Worm (Caenorhabditis elegans) whole organism, late embryonic: ENCODE results near the gene pal-1.

Experiments
- C38D4.7 ChIP-seq: fragments of 200-800 bp; sonication (Bioruptor generic); optimal IDR thresholded peaks from 2 replicates; lab custom pipeline; 2018; ENCODE audit warnings: mild to moderate bottlenecking, missing genetic modification characterization, moderate library complexity, missing compliant biosample characterization
- F13H6.1 ChIP-seq: sonication (generic microtip); optimal IDR thresholded peaks from 2 replicates; lab custom pipeline; 2016; ENCODE audit warnings: missing genetic modification characterization, missing compliant biosample characterization
- K09A11.1 ChIP-seq: sonication (generic microtip); optimal IDR thresholded peaks from 2 replicates; lab custom pipeline; 2017; ENCODE audit warnings: antibody characterized with exemption, mild to moderate bottlenecking, missing genetic modification characterization, missing compliant biosample characterization; ENCODE audit not compliant: insufficient read depth
- T23F11.4 ChIP-seq: fragments of 200-800 bp; sonication (Bioruptor generic); optimal IDR thresholded peaks from 2 replicates; lab custom pipeline; 2018; ENCODE audit warnings: mild to moderate bottlenecking, missing genetic modification characterization, missing compliant biosample characterization
- Y22D7AL.16 ChIP-seq: sonication (generic microtip); optimal IDR thresholded peaks from 2 replicates; lab custom pipeline; 2016; ENCODE audit warnings: missing genetic modification characterization, missing compliant biosample characterization
- ceh-19 ChIP-seq: fragments of 200-800 bp; sonication (Bioruptor generic); optimal IDR thresholded peaks from 2 replicates; lab custom pipeline; 2018; ENCODE audit warnings: mild to moderate bottlenecking, missing genetic modification characterization, missing compliant biosample characterization
- ceh-2 ChIP-seq: sonication (generic microtip); optimal IDR thresholded peaks from 2 replicates; lab custom pipeline; 2016; ENCODE audit warnings: missing genotype, missing genetic modification characterization, missing compliant biosample characterization
- ceh-22 ChIP-seq: sonication (generic microtip); optimal IDR thresholded peaks from 2 replicates; lab custom pipeline; 2017; ENCODE audit warnings: missing biosample characterization, missing genetic modification characterization
- ceh-24 ChIP-seq: sonication (generic microtip); optimal IDR thresholded peaks from 2 replicates; lab custom pipeline; 2016; ENCODE audit warnings: mild to moderate bottlenecking, missing genetic modification characterization, missing compliant biosample characterization
- ceh-31 ChIP-seq: sonication (generic microtip); optimal IDR thresholded peaks from 2 replicates; lab custom pipeline; 2016; ENCODE audit warnings: missing genetic modification characterization, missing compliant biosample characterization
- ceh-45 ChIP-seq: fragments of 200-800 bp; sonication (Bioruptor generic); IDR thresholded peaks from 2 replicates; pipeline ENCODE4 v1.3.6; 2022; ENCODE audit warnings: missing genetic modification reagents, missing genetic modification characterization, missing compliant biosample characterization
- ceh-48 ChIP-seq: sonication (generic microtip); optimal IDR thresholded peaks from 2 replicates; lab custom pipeline; 2016; ENCODE audit warnings: missing genetic modification characterization, inconsistent platforms, missing compliant biosample characterization
- ceh-6 ChIP-seq: fragments of 200-800 bp; sonication (Bioruptor generic); optimal IDR thresholded peaks from 2 replicates; lab custom pipeline; 2018; ENCODE audit warnings: mild to moderate bottlenecking, missing genetic modification characterization, missing compliant biosample characterization
- ceh-9 ChIP-seq: sonication (generic microtip); optimal IDR thresholded peaks from 2 replicates; lab custom pipeline; 2016; ENCODE audit warnings: mild to moderate bottlenecking, missing genetic modification characterization, inconsistent platforms, missing compliant biosample characterization
- dve-1 ChIP-seq: sonication (generic microtip); optimal IDR thresholded peaks from 2 replicates; lab custom pipeline; 2017; ENCODE audit warnings: antibody characterized with exemption, mild to moderate bottlenecking, missing genetic modification characterization, missing compliant biosample characterization
- elt-2 ChIP-seq: sonication (generic microtip); optimal IDR thresholded peaks from 2 replicates; lab custom pipeline; 2016; ENCODE audit warnings: missing genetic modification reagents, missing genetic modification characterization, missing compliant biosample characterization
- elt-4 ChIP-seq: sonication (generic microtip); optimal IDR thresholded peaks from 2 replicates; lab custom pipeline; 2016; ENCODE audit warnings: missing genetic modification characterization, missing compliant biosample characterization
- ets-4 ChIP-seq: sonication (generic microtip); optimal IDR thresholded peaks from 2 replicates; lab custom pipeline; 2016; ENCODE audit warnings: missing genetic modification characterization, missing compliant biosample characterization
- eyg-1 ChIP-seq: sonication (generic microtip); optimal IDR thresholded peaks from 2 replicates; lab custom pipeline; 2016; ENCODE audit warnings: missing genotype, missing genetic modification characterization, missing compliant biosample characterization
- fkh-10 ChIP-seq: fragments of 150-350 bp; optimal IDR thresholded peaks from 2 replicates; lab custom pipeline; 2014; ENCODE audit warnings: missing biosample characterization, missing genetic modification reagents, missing genetic modification characterization
- gmeb-2 ChIP-seq: sonication (generic microtip); optimal IDR thresholded peaks from 2 replicates; lab custom pipeline; 2016; ENCODE audit warnings: missing genetic modification characterization, inconsistent platforms, missing compliant biosample characterization
- hlh-30 ChIP-seq: sonication (generic microtip); optimal IDR thresholded peaks from 2 replicates; lab custom pipeline; 2017; ENCODE audit warnings: antibody characterized with exemption, missing genetic modification characterization, missing compliant biosample characterization; ENCODE audit not compliant: insufficient read depth
- nfya-1 ChIP-seq: sonication (generic microtip); optimal IDR thresholded peaks from 2 replicates; lab custom pipeline; 2017; ENCODE audit warnings: missing genetic modification characterization, mild to moderate bottlenecking, missing compliant biosample characterization, antibody characterized with exemption, moderate library complexity
- nhr-11 ChIP-seq: fragments of 150-350 bp; optimal IDR thresholded peaks from 2 replicates; lab custom pipeline; 2014; ENCODE audit warnings: missing biosample characterization, missing genetic modification characterization
- npax-4 ChIP-seq: sonication (generic microtip); optimal IDR thresholded peaks from 2 replicates; lab custom pipeline; 2016; ENCODE audit warnings: missing genetic modification characterization, missing compliant biosample characterization
- pat-9 ChIP-seq: fragments of 200-800 bp; sonication (Bioruptor generic); optimal IDR thresholded peaks from 2 replicates; lab custom pipeline; 2018; ENCODE audit warnings: mild to moderate bottlenecking, missing genetic modification characterization, moderate library complexity, missing compliant biosample characterization
- pax-1 ChIP-seq: fragments of 150-350 bp; optimal IDR thresholded peaks from 2 replicates; lab custom pipeline; 2014; ENCODE audit warnings: missing biosample characterization, missing genetic modification characterization
- pha-4 ChIP-seq: fragments of 150-350 bp; optimal IDR thresholded peaks from 2 replicates; lab custom pipeline; 2018; ENCODE audit warnings: missing biosample characterization, missing genetic modification reagents, missing genetic modification characterization
- pros-1 ChIP-seq: fragments of 150-350 bp; optimal IDR thresholded peaks from 2 replicates; lab custom pipeline; 2014; ENCODE audit warnings: missing biosample characterization, missing genetic modification reagents, missing genetic modification characterization
- sox-4 ChIP-seq: sonication (generic microtip); optimal IDR thresholded peaks from 2 replicates; lab custom pipeline; 2017; ENCODE audit warnings: mild to moderate bottlenecking, missing genetic modification characterization, inconsistent platforms, missing compliant biosample characterization
- syd-9 ChIP-seq: sonication (generic microtip); optimal IDR thresholded peaks from 2 replicates; lab custom pipeline; 2016; ENCODE audit warnings: mild to moderate bottlenecking, missing genetic modification characterization, moderate library complexity, missing compliant biosample characterization
- tbx-7 ChIP-seq: sonication (generic microtip); optimal IDR thresholded peaks from 2 replicates; lab custom pipeline; 2016; ENCODE audit warnings: missing genotype, missing genetic modification characterization, missing compliant biosample characterization
- unc-42 ChIP-seq: sonication (generic microtip); optimal IDR thresholded peaks from 2 replicates; lab custom pipeline; 2016; ENCODE audit warnings: missing genotype, missing genetic modification characterization, missing compliant biosample characterization

pal-1 gene

ce11 chrIII:4852025-4852424 lies 42.6 kb upstream of the pal-1 start, which contains the start of gene ced-4 (continued):
- TF ChIP-seq ceh-45 (GFP tag; lab: Robert Waterston, UW) (no peak), npax-4 (tag; lab: Kevin White, UChicago) (no peak)
- TF ChIP-seq, all 69 proteins: peak for 0

DNA sequence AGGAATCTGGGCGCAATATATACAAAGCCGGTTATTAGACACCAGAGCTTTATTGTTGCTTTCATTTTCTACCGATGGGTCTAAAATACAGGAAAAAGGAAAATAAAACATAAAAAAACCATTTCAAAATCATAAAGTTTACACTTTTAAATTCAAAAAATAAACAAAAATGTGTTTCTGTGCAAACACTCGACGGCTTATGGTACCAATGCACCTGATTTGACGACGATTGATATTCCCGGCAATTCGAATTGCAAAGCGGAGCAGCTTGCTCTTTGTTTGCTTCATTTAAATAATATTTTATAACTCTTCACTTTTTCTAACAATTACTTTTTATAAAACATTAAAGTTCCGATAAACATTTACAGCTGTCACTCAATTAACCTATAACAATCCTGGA lies 40.8 kb upstream of the pal-1 start, which contains the start of gene F26A1.1:
Gene F26A1.1, plus strand, starts transcription at position 369 of the 400 bp plus-strand sequence.
- no peak for TF ChIP-seq K09A11.1 (tag; lab: Kevin White, UChicago)
- no peak for TF ChIP-seq npax-4 (tag; lab: Kevin White, UChicago)
- TF ChIP-seq eyg-1 (tag; lab: Kevin White, UChicago): no peak
- TF ChIP-seq hlh-30 (tag; lab: Kevin White, UChicago): no peak
- TF ChIP-seq fkh-10 (GFP tag; lab: Kevin White, UChicago): no peak
- no peak for TF ChIP-seq ets-4 (tag; lab: Kevin White, UChicago)
- TF ChIP-seq F13H6.1 (tag; lab: Kevin White, UChicago): no peak
- TF ChIP-seq dve-1 (tag; lab: Kevin White, UChicago): no peak
- no peak for TF ChIP-seq elt-2
- TF ChIP-seq gmeb-2 (tag; lab: Kevin White, UChicago): no peak
- no peak for TF ChIP-seq syd-9 (tag; lab: Kevin White, UChicago)
- TF ChIP-seq unc-42 (tag; lab: Kevin White, UChicago): no peak
- TF ChIP-seq ceh-6 (GFP tag; lab: Kevin White, UChicago): no peak
- no peak for TF ChIP-seq pha-4

ce11 chrIII:4849739-4850138 lies 40.4 kb upstream of the pal-1 start, which contains the start of gene nonu-1:
nonu-1 (minus strand) TSS chrIII:4849907.
- TF ChIP-seq elt-4 (tag; lab: Kevin White, UChicago): no peak
- TF ChIP-seq ceh-31 (tag; lab: Kevin White, UChicago): no peak
- TF ChIP-seq hlh-30 (tag; lab: Kevin White, UChicago): peak; percentile 81
- no peak for TF ChIP-seq tbx-7
- TF ChIP-seq ceh-2 (tag; lab: Kevin White, UChicago): no peak
- no peak for TF ChIP-seq ceh-22
- no peak for TF ChIP-seq ceh-48 (tag; lab: Kevin White, UChicago)
- TF ChIP-seq, all 69 proteins: peak for 1

DNA sequence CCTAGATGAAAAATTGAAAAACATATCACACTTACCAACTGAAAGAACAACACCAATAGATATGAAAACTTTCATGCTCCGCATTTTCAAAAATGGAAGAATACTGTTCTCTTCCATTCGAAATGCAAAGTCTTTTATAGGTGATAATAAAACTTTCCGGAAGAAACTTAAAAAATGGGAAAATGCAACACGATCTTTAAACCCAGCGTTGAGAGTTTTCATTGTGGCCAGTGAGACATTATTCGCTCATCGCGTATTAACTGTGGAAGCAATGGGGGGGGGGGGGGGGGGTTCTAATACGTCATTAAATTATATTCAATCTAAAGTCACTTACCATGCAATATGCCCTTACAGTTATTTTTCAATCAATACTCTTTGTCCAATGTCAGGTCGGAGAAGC lies 35.0 kb upstream of the pal-1 start, which contains the start of the genes clec-157 and fkh-5:
Gene clec-157, minus strand, starts transcription at position 101 of the 400 bp plus-strand sequence.
Gene fkh-5, plus strand, starts transcription at position 336 of the 400 bp plus-strand sequence.
- TF ChIP-seq ceh-24 (no peak), pros-1 (tag; lab: Kevin White, UChicago) (no peak), sox-4 (no peak), ceh-9 (no peak)
- TF ChIP-seq, all 69 proteins: peak for 0

DNA sequence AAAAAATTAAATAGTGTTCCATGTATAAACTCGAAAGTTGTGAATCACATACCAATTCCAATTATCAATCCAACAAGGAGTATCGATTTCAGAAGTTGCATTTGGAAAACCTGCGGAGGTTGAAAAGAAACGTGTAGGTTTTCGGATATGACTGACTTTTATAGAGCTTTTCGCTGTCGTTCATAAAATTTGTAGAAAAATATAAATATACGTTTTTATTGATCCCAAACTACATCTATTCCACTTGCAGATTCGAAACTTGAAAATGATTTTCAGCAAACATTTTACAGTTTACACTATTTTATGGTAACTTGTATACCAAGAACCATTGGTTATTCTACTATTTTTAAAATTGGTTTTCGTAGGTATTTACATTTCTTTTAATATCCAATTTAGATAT lies 32.8 kb upstream of the pal-1 start, which contains the start of gene clec-156:
Gene clec-156, minus strand, starts transcription at position 101 of the 400 bp plus-strand sequence.
- no peak for TF ChIP-seq ceh-31 (tag; lab: Kevin White, UChicago)
- no peak for TF ChIP-seq nhr-11 (tag; lab: Kevin White, UChicago)
- TF ChIP-seq elt-4 (tag; lab: Kevin White, UChicago): no peak
- no peak for TF ChIP-seq ceh-22
- TF ChIP-seq C38D4.7 (GFP tag; lab: Kevin White, UChicago): no peak
- no peak for TF ChIP-seq ceh-19 (GFP tag; lab: Kevin White, UChicago)
- TF ChIP-seq pat-9 (tag; lab: Kevin White, UChicago): no peak
- TF ChIP-seq pros-1 (tag; lab: Kevin White, UChicago): no peak
- no peak for TF ChIP-seq T23F11.4 (GFP tag; lab: Kevin White, UChicago)
- no peak for TF ChIP-seq ceh-2 (tag; lab: Kevin White, UChicago)

DNA sequence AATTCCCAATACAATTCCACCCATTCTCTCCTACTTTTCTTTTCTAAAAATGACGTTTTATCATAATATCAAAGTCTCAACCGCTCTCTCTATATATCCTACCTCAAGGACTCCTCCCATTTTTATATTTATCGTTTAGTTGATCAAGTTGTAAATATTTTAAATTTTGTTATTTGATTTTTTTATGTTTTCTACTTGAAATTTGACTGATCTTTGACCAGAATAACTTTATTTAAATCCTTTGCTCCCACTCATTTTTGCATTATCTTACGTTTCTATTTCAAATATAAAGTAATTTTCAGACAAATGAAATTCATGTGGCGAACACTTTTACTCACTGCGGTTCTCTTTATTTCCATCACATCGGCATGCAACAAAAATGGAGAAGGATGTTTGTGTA lies 28.1 kb upstream of the pal-1 start, which contains the start of the genes acbp-7 and F26A1.19:
Gene acbp-7, plus strand, starts transcription at position 301 of the 400 bp plus-strand sequence.
Gene F26A1.19, plus strand, starts transcription at position 303 of the 400 bp plus-strand sequence.
- TF ChIP-seq dve-1 (tag; lab: Kevin White, UChicago): no peak
- no peak for TF ChIP-seq ceh-31 (tag; lab: Kevin White, UChicago)
- TF ChIP-seq Y22D7AL.16 (tag; lab: Kevin White, UChicago): no peak
- TF ChIP-seq nfya-1: no peak
- TF ChIP-seq pax-1: no peak
- no peak for TF ChIP-seq F13H6.1 (tag; lab: Kevin White, UChicago)
- TF ChIP-seq, all 69 proteins: peak for 0
